Worm (Caenorhabditis elegans) whole organism, L3 larva: ENCODE measurements around the gene W07G4.5.
A peak's percentile ranks its signal among the peaks of the same experiment; 100 is the strongest.

Experiments used
- ceh-28 ChIP-seq: fragments of 150-350 bp; optimal IDR thresholded peaks from 2 replicates; lab custom pipeline; 2014; ENCODE audit warnings: missing biosample characterization, missing genetic modification reagents, missing genetic modification characterization
- elt-3 ChIP-seq, 3 experiments: fragments of 150-350 bp in 1 of 3; sonication (generic microtip) in 2 of 3; optimal IDR thresholded peaks; 2 replicates in 2 of 3; 4 replicates in 1 of 3; lab custom pipeline; 2014 to 2017; ENCODE audit warnings: missing biosample characterization in 3 of 3, missing genetic modification characterization in 3 of 3
- fkh-10 ChIP-seq: sonication (generic microtip); optimal IDR thresholded peaks from 2 replicates; lab custom pipeline; 2017; ENCODE audit warnings: missing biosample characterization, missing genetic modification reagents, missing genetic modification characterization
- fos-1 ChIP-seq: fragments of 150-350 bp; optimal IDR thresholded peaks from 2 replicates; lab custom pipeline; 2014; ENCODE audit warnings: missing biosample characterization, missing genetic modification characterization
- mdl-1 ChIP-seq: fragments of 150-350 bp; optimal IDR thresholded peaks from 2 replicates; lab custom pipeline; 2014; ENCODE audit warnings: missing biosample characterization, missing genetic modification characterization
- nhr-12 ChIP-seq: fragments of 150-350 bp; optimal IDR thresholded peaks from 2 replicates; lab custom pipeline; 2014; ENCODE audit warnings: missing biosample characterization, missing genetic modification characterization
- nhr-237 ChIP-seq: fragments of 150-350 bp; optimal IDR thresholded peaks from 2 replicates; lab custom pipeline; 2014; ENCODE audit warnings: missing biosample characterization, missing genetic modification characterization
- unc-62 ChIP-seq: fragments of 150-350 bp; sonication (generic microtip); optimal IDR thresholded peaks from 4 replicates; lab custom pipeline; 2014; ENCODE audit warnings: missing biosample characterization, missing genetic modification reagents, missing genetic modification characterization
- zag-1 ChIP-seq: fragments of 150-350 bp; optimal IDR thresholded peaks from 2 replicates; lab custom pipeline; 2014; ENCODE audit warnings: missing biosample characterization, missing genetic modification characterization
- ztf-4 ChIP-seq: fragments of 150-350 bp; optimal IDR thresholded peaks from 2 replicates; lab custom pipeline; 2014; ENCODE audit warnings: missing biosample characterization, missing genetic modification characterization

DNA sequence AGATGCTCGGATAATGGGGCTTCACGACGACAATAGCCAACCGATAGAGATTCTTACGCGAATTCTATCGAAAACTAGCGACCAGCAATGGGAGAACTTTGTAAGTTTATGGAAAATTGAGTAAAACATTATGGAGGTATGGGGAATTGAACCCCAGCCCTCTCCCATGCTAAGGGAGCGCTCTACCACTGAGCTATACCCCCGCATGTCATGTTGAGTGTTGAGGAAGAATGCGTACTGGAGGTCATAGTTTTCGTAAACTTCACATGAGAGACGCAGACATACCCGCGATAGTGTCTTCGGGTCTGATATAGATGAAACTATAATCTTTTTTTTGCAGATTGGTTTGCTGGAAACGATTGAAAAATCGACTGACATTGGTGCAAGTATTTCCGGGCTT is 44.4 kb upstream of the W07G4.5 start:
- no peak for TF ChIP-seq elt-3 (tag; optimal IDR thresholded peaks at IDR 0.05; lab: Kevin White, UChicago)
- no peak for TF ChIP-seq nhr-237
- TF ChIP-seq fos-1 (tag; lab: Kevin White, UChicago): no peak
- TF ChIP-seq fkh-10: no peak
- no peak for TF ChIP-seq mdl-1
- no peak for TF ChIP-seq ceh-28 (tag; lab: Kevin White, UChicago)
- TF ChIP-seq nhr-12 (tag; lab: Kevin White, UChicago): no peak
- TF ChIP-seq ztf-4 (tag; lab: Kevin White, UChicago): peak; percentile 2
- no peak for TF ChIP-seq unc-62 (GFP tag; lab: Kevin White, UChicago)
- TF ChIP-seq zag-1 (tag; lab: Kevin White, UChicago): no peak
